Fruit fly (Drosophila melanogaster): ENCODE data around the gene CG42655.

DNA sequence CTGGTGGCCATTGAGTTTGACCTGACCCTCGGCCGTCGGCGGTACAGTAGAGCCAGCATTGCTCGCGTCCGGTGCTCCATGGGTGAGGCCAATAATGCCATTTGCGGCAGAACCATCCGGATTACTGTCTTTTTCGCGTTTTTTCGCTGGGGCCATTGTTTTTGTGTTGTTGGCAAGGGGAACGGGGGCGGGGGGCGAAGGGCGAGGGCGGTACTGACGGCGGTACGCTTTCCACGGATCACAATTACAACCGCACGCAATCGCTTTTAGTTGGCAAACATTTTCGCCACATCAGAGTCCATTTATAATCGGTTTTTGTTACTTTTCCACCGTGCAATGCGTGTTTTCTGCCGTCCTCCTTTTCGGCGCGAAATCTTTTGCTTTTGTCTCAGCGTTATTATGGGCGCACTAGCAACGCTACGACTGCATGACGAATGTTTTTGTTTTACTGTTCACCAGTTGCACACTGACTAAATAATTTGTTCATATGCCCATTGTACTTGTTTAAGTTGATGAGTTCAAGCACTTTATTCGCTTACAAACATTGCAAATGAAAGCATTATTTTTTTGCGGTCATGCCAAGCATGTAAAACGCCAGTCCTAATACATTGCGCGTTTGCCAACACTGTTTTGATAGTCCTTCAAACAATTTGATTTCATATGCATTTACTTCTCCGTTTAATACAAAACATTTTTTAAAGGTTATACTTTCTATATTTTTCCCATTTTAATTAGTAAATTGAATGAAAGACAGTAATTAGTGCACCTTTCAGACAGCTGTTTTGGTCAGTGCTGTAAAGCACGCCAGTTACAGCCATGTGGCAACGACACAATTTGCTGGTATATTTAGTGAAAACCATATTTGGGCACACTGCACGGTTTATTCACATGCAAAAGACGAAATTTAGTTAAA, 30.4 kb downstream of the CG42655 start, which contains the start of gene Pfdn6:
- TF ChIP-seq lola (GFP tag; optimal IDR thresholded peaks at IDR 0.05) (no peak), Myc (optimal IDR thresholded peaks at IDR 0.05) (peak; percentile 62), Abd-B (GFP tag; optimal IDR thresholded peaks at IDR 0.05) (no peak), ey (GFP tag; optimal IDR thresholded peaks at IDR 0.05) (peak; percentile 52), CrebA (GFP tag; optimal IDR thresholded peaks at IDR 0.05; ENCODE audit: borderline replicate concordance) (no peak), dl (GFP tag; optimal IDR thresholded peaks at IDR 0.05; ENCODE audit: insufficient read depth in 1 of 2, partially characterized antibody in 2 of 2) (peak; percentile 86 to 96), pan (optimal IDR thresholded peaks at IDR 0.05) (no peak), usp (GFP tag; optimal IDR thresholded peaks at IDR 0.05) (no peak), jim (GFP tag; optimal IDR thresholded peaks at IDR 0.05) (no peak)
